Worm (Caenorhabditis elegans) whole organism, L4/young adult: ENCODE results near the gene D2045.8.

Experiments used
- W03F9.2 ChIP-seq: fragments of 150-350 bp; optimal IDR thresholded peaks from 2 replicates; lab custom pipeline; 2014; ENCODE audit warnings: missing biosample characterization, missing genetic modification characterization
- dao-5 ChIP-seq: sonication (generic microtip); optimal IDR thresholded peaks from 2 replicates; lab custom pipeline; 2016; ENCODE audit warnings: missing genotype, missing genetic modification characterization, moderate library complexity, missing compliant biosample characterization
- him-1 ChIP-seq: sonication (generic microtip); optimal IDR thresholded peaks from 2 replicates; lab custom pipeline; 2016; ENCODE audit warnings: missing genotype, missing genetic modification reagents, missing genetic modification characterization, missing compliant biosample characterization

DNA sequence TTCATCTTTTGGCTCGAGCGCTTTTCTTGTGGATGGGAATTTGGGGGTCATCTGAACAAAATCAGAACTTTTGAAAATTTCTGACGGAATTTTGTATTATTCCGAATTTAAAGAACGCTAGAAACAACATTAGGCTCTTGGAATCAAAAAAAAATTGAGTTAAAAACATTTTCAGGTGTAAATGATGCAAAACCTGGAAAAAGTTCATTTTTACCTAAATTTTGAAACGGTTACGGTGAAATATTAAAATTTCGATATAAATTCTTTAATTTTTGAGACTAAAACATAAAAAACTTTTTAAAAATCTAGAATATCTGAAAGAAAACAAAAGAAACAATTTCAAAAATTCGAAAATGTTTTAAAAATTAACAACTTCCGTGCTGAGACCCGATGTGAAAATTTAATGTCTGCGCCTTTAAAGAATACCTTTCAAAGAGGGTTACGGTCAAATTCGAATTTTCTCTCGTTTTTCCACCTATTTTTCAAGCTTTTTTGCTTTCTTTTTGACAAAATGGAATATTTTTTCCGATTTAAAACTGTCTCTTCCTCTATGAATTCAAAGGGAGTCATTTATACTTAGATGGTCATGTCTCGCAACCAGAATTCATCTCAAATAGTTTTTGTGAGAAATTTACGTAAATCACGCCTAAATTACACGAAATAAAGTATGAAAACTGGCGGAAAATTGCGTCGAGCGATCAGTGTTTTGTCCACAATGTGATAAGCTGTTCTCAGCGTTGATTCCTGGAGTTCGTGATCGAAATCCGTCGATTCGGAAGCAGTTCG, 39.5 kb upstream of the D2045.8 start, which contains the start of the genes H04D03.2 and ecps-2:
- TF ChIP-seq dao-5 (tag; lab: Kevin White, UChicago) (no peak), him-1 (no peak), W03F9.2 (tag; lab: Kevin White, UChicago) (no peak)
